Worm (Caenorhabditis elegans): ENCODE measurements around the gene trpl-5.
A peak's percentile ranks its signal among the peaks of the same experiment; 100 is the strongest.
"Not testable (repeated sequence)": the region's sequence is repeated elsewhere in the genome, so short reads cannot be mapped to it uniquely, and the experiment has no call there.

Gene trpl-5

ce11 chrII:2058985-2059384, 31.5 kb downstream of the trpl-5 start, which contains the start of gene F07E5.5 (continued):
- TF ChIP-seq Y116A8C.19 (tag; optimal IDR thresholded peaks at IDR 0.05; ENCODE audit: borderline replicate concordance) (no peak), xbp-1 (tag; optimal IDR thresholded peaks at IDR 0.05) (peak; percentile 45), pax-3 (tag; optimal IDR thresholded peaks at IDR 0.05) (no peak), mab-9 (GFP tag; IDR thresholded peaks at IDR 0.05) (no peak), pag-3 (tag; optimal IDR thresholded peaks at IDR 0.05; ENCODE audit: borderline replicate concordance, insufficient read depth) (no peak), elt-2 (tag; optimal IDR thresholded peaks at IDR 0.05) (peak; percentile 28), aly-2 (tag; optimal IDR thresholded peaks at IDR 0.05) (no peak), sox-4 (tag; optimal IDR thresholded peaks at IDR 0.05) (no peak), zag-1 (tag; optimal IDR thresholded peaks at IDR 0.05) (no peak), pqm-1 (tag; optimal IDR thresholded peaks at IDR 0.05) (no peak), alr-1 (tag; optimal IDR thresholded peaks at IDR 0.05; ENCODE audit: borderline replicate concordance) (no peak), dpl-1 (GFP tag; optimal IDR thresholded peaks at IDR 0.05) (peak; percentile 54 to 78 (median 74)), C16A3.4 (tag; optimal IDR thresholded peaks at IDR 0.05) (peak; percentile 46), ceh-82 (tag; optimal IDR thresholded peaks at IDR 0.05) (peak; percentile 19 to 66 (median 64)), lin-35 (GFP tag; optimal IDR thresholded peaks at IDR 0.05) (peak; percentile 61 to 77), lin-39 (tag; optimal IDR thresholded peaks at IDR 0.05) (peak; percentile 5), snu-23 (GFP tag; optimal IDR thresholded peaks at IDR 0.05) (no peak), C34B4.2 (tag; optimal IDR thresholded peaks at IDR 0.05) (no peak), nhr-85 (tag) (peak; percentile 68), aha-1 (tag; optimal IDR thresholded peaks at IDR 0.05) (no peak), fos-1 (tag; optimal IDR thresholded peaks at IDR 0.05) (no peak), hlh-17 (GFP tag; optimal IDR thresholded peaks at IDR 0.05; ENCODE audit: borderline replicate concordance) (no peak), skn-1 (tag; optimal IDR thresholded peaks at IDR 0.05) (peak; percentile 55), fkh-10 (GFP tag; optimal IDR thresholded peaks at IDR 0.05) (no peak), mdl-1 (tag; optimal IDR thresholded peaks at IDR 0.05) (peak in 1 of 2 experiments; percentile 14), vab-15 (tag; optimal IDR thresholded peaks at IDR 0.05) (peak; percentile 27), isw-1 (GFP tag; IDR thresholded peaks at IDR 0.05) (peak; percentile 25), tbx-2 (tag; optimal IDR thresholded peaks at IDR 0.05) (no peak), unc-130 (tag; optimal IDR thresholded peaks at IDR 0.05) (peak; percentile 79), unc-30 (tag; optimal IDR thresholded peaks at IDR 0.05) (no peak), mep-1 (tag; optimal IDR thresholded peaks at IDR 0.05) (peak; percentile 77), jun-1 (tag; optimal IDR thresholded peaks at IDR 0.05) (no peak), lsy-2 (tag; optimal IDR thresholded peaks at IDR 0.05) (peak; percentile 96 to 98)

DNA sequence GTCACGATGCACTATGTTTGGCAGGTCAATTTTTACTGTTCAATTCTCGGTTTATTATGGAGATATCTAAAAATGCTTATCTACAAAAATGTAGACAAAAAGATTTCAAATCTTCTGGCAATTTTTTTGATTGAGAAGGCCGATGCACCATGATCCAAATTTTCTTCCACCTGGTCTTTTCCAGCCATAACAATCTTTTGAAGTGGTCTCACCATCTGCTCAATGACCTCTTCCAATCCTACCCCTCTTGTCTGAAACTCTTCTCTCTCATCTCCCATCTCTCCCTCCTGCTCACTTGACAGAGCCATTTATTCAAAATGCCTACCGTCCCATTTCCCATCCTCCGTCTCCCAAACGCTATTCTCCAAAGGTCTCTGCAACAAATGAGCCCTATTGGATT, 39.1 kb downstream of the trpl-5 start, which contains the start of gene fbxb-35:
fbxb-35 (plus strand) TSS at position 301 of the 400 bp plus-strand sequence.
- TF ChIP-seq nhr-76 (tag; optimal IDR thresholded peaks at IDR 0.05) (no peak), pqm-1 (tag; optimal IDR thresholded peaks at IDR 0.05) (no peak), efl-1 (optimal IDR thresholded peaks at IDR 0.05) (no peak), efl-1 (GFP tag; optimal IDR thresholded peaks at IDR 0.05 in 1 of 2) (peak in 1 of 2 experiments; percentile 77)

- TF ChIP-seq nhr-84, sox-4, ztf-11 (tag; optimal IDR thresholded peaks at IDR 0.05): not testable (repeated sequence)
Observed at ce11 chrII:2046556-2046955, 43.9 kb downstream of the trpl-5 start, which contains the start of gene math-1. Gene math-1 (minus strand): TSS chrII:2046656.

ce11 chrII:2045505-2045904, 44.9 kb downstream of the trpl-5 start, which contains the start of gene bath-24:
Gene bath-24 (minus strand): TSS chrII:2045605.
- no peak for TF ChIP-seq skn-1 (tag; optimal IDR thresholded peaks at IDR 0.05)
- no peak for TF ChIP-seq alr-1 (tag; optimal IDR thresholded peaks at IDR 0.05; ENCODE audit: borderline replicate concordance)
- TF ChIP-seq efl-1 (optimal IDR thresholded peaks at IDR 0.05) = no peak
- no peak for TF ChIP-seq efl-1 (GFP tag; optimal IDR thresholded peaks at IDR 0.05 in 1 of 2)
- no peak for TF ChIP-seq lin-15B (tag; optimal IDR thresholded peaks at IDR 0.05)
- no peak for TF ChIP-seq hpl-2 (GFP tag; optimal IDR thresholded peaks at IDR 0.05)
- TF ChIP-seq fkh-4 (tag; optimal IDR thresholded peaks at IDR 0.05; ENCODE audit: borderline replicate concordance) = no peak
- no peak for TF ChIP-seq nhr-90 (tag; optimal IDR thresholded peaks at IDR 0.05; ENCODE audit: poor library complexity)
- no peak for TF ChIP-seq C04F5.9 (tag; optimal IDR thresholded peaks at IDR 0.05)
- TF ChIP-seq ceh-82 (tag; optimal IDR thresholded peaks at IDR 0.05) = no peak
- TF ChIP-seq ceh-8 (GFP tag; optimal IDR thresholded peaks at IDR 0.05) = no peak
- no peak for TF ChIP-seq pag-3 (tag; optimal IDR thresholded peaks at IDR 0.05; ENCODE audit: borderline replicate concordance, insufficient read depth)
- TF ChIP-seq sptf-1 (tag; optimal IDR thresholded peaks at IDR 0.05) = no peak
- no peak for TF ChIP-seq elt-3 (tag; optimal IDR thresholded peaks at IDR 0.05)
- no peak for TF ChIP-seq aha-1 (tag; optimal IDR thresholded peaks at IDR 0.05)
- TF ChIP-seq lin-14 (GFP tag; optimal IDR thresholded peaks at IDR 0.05) = no peak

Data from whole organism, L1 larva.